Fruit fly (Drosophila melanogaster) whole organism, embryonic: ENCODE data around the gene ksr.
A peak's percentile ranks its signal among the peaks of the same experiment; 100 is the strongest.

Experiments used
- Abd-B ChIP-seq: fragments of 200-800 bp; sonication (Bioruptor generic); optimal IDR thresholded peaks from 2 replicates; lab custom pipeline; 2018; ENCODE audit warnings: missing biosample characterization, mild to moderate bottlenecking, missing genetic modification characterization, moderate library complexity
- CG1024 ChIP-seq: fragments of 200-800 bp; sonication (Bioruptor generic); IDR thresholded peaks from 2 replicates; pipeline ENCODE4 v1.3.6; 2022; ENCODE audit warnings: missing biosample characterization, missing genetic modification characterization
- CG10267 ChIP-seq: fragments of 200-800 bp; sonication (Bioruptor generic); optimal IDR thresholded peaks from 2 replicates; lab custom pipeline; 2018; ENCODE audit warnings: missing biosample characterization, mild to moderate bottlenecking, missing genetic modification characterization, moderate library complexity
- CG10366 ChIP-seq: fragments of 200-800 bp; sonication (Bioruptor generic); IDR thresholded peaks from 2 replicates; pipeline ENCODE4 v1.3.6; 2022; ENCODE audit warnings: missing biosample characterization, missing genetic modification characterization
- CG11504 ChIP-seq: fragments of 200-800 bp; sonication (Bioruptor generic); optimal IDR thresholded peaks from 3 replicates; lab custom pipeline; 2019; ENCODE audit warnings: missing biosample characterization, mild to moderate bottlenecking, missing genetic modification characterization, moderate library complexity
- CG12104 ChIP-seq: fragments of 200-800 bp; sonication (Bioruptor generic); optimal IDR thresholded peaks from 3 replicates; lab custom pipeline; 2016; ENCODE audit warnings: missing biosample characterization, missing genetic modification characterization
- CG1233 ChIP-seq: fragments of 200-800 bp; sonication (Bioruptor generic); optimal IDR thresholded peaks from 4 replicates; lab custom pipeline; 2018; ENCODE audit warnings: missing biosample characterization, mild to moderate bottlenecking, missing genetic modification characterization
- CG13123 ChIP-seq: fragments of 200-800 bp; sonication (Bioruptor generic); optimal IDR thresholded peaks from 2 replicates; lab custom pipeline; 2016; ENCODE audit warnings: missing biosample characterization, missing genetic modification characterization
- CG13287 ChIP-seq: fragments of 200-800 bp; sonication (Bioruptor generic); IDR thresholded peaks from 2 replicates; pipeline ENCODE4 v1.3.6; 2022; ENCODE audit warnings: missing biosample characterization, missing genetic modification characterization; ENCODE audit not compliant: partially characterized antibody
- CG13296 ChIP-seq: fragments of 200-800 bp; sonication (Bioruptor generic); optimal IDR thresholded peaks from 3 replicates; lab custom pipeline; 2018; ENCODE audit warnings: missing biosample characterization, mild to moderate bottlenecking, missing genetic modification characterization
- CG15269 ChIP-seq: fragments of 200-800 bp; sonication (Bioruptor generic); optimal IDR thresholded peaks from 2 replicates; lab custom pipeline; 2018; ENCODE audit warnings: missing biosample characterization, mild to moderate bottlenecking, missing genetic modification characterization, moderate library complexity
- CG1647 ChIP-seq: fragments of 200-800 bp; sonication (Bioruptor generic); optimal IDR thresholded peaks from 3 replicates; lab custom pipeline; 2016; ENCODE audit warnings: missing biosample characterization, missing genetic modification characterization
- CG17186 ChIP-seq: fragments of 200-800 bp; sonication (Bioruptor generic); optimal IDR thresholded peaks from 3 replicates; lab custom pipeline; 2017; ENCODE audit warnings: missing biosample characterization, missing genetic modification reagents, missing genetic modification characterization
- CG17612 ChIP-seq: fragments of 200-800 bp; sonication (Bioruptor generic); IDR thresholded peaks from 2 replicates; pipeline ENCODE4 v1.3.6; 2022; ENCODE audit warnings: missing biosample characterization, missing genetic modification characterization
- CG1792 ChIP-seq: fragments of 200-800 bp; sonication (Bioruptor generic); optimal IDR thresholded peaks from 2 replicates; lab custom pipeline; 2016; ENCODE audit warnings: missing biosample characterization, missing genetic modification characterization
- CG2116 ChIP-seq: fragments of 200-800 bp; sonication (Bioruptor generic); optimal IDR thresholded peaks from 3 replicates; lab custom pipeline; 2018; ENCODE audit warnings: missing biosample characterization, mild to moderate bottlenecking, missing genetic modification characterization
- CG32772 ChIP-seq: fragments of 200-800 bp; sonication (Bioruptor generic); IDR thresholded peaks from 2 replicates; pipeline ENCODE4 v1.3.6; 2022; ENCODE audit warnings: missing biosample characterization, missing genetic modification characterization
- CG34422 ChIP-seq: fragments of 200-800 bp; sonication (Bioruptor generic); IDR thresholded peaks from 3 replicates; pipeline ENCODE4 v1.3.6; 2022; ENCODE audit warnings: missing biosample characterization, missing genetic modification characterization
- CG4360 ChIP-seq: fragments of 200-800 bp; sonication (Bioruptor generic); IDR thresholded peaks from 2 replicates; pipeline ENCODE4 v1.3.6; 2022; ENCODE audit warnings: missing biosample characterization, missing genetic modification characterization
- CG4424 ChIP-seq: fragments of 200-800 bp; sonication (Bioruptor generic); optimal IDR thresholded peaks from 3 replicates; lab custom pipeline; 2016; ENCODE audit warnings: missing biosample characterization, missing genetic modification characterization
- CG6175 ChIP-seq: fragments of 200-800 bp; sonication (Bioruptor generic); IDR thresholded peaks from 3 replicates; pipeline ENCODE4 v1.3.6; 2022; ENCODE audit warnings: missing biosample characterization, missing genetic modification characterization
- CG7928 ChIP-seq: fragments of 200-800 bp; sonication (Bioruptor generic); optimal IDR thresholded peaks from 2 replicates; lab custom pipeline; 2017; ENCODE audit warnings: missing biosample characterization, mild to moderate bottlenecking, missing genetic modification characterization
- CG9727 ChIP-seq: fragments of 200-800 bp; sonication (Bioruptor generic); optimal IDR thresholded peaks from 3 replicates; lab custom pipeline; 2017; ENCODE audit warnings: missing biosample characterization, mild to moderate bottlenecking, missing genetic modification characterization
- CG9932 ChIP-seq: fragments of 200-800 bp; sonication (Bioruptor generic); IDR thresholded peaks from 2 replicates; pipeline ENCODE4 v1.3.6; 2022; ENCODE audit warnings: missing biosample characterization, missing genetic modification characterization
- CHES-1-like ChIP-seq: fragments of 200-800 bp; sonication (Bioruptor generic); optimal IDR thresholded peaks from 2 replicates; lab custom pipeline; 2016; ENCODE audit warnings: missing biosample characterization, missing genetic modification characterization
- CoRest ChIP-seq: fragments of 200-800 bp; sonication (Bioruptor generic); optimal IDR thresholded peaks from 3 replicates; lab custom pipeline; 2018; ENCODE audit warnings: missing biosample characterization, mild to moderate bottlenecking, missing genetic modification characterization, moderate library complexity
- E2f2 ChIP-seq: fragments of 200-800 bp; sonication (Bioruptor generic); IDR thresholded peaks from 2 replicates; pipeline ENCODE4 v1.3.6; 2022; ENCODE audit warnings: missing biosample characterization, missing genetic modification characterization
- H2.0 ChIP-seq: fragments of 200-800 bp; sonication (Bioruptor generic); IDR thresholded peaks from 2 replicates; pipeline ENCODE4 v1.3.6; 2022; ENCODE audit warnings: missing biosample characterization, missing genetic modification characterization
- Hr78 ChIP-seq, 2 experiments: fragments of 200-800 bp in 1 of 2; fragments of >200 bp in 1 of 2; sonication (Bioruptor generic) in 1 of 2; optimal IDR thresholded peaks; 2 replicates each; lab custom pipeline; 2017 to 2019; ENCODE audit warnings: missing biosample characterization in 2 of 2, missing genetic modification characterization in 2 of 2, mild to moderate bottlenecking in 1 of 2, moderate library complexity in 1 of 2
- Kr ChIP-seq: fragments of 200-800 bp; sonication (Bioruptor generic); optimal IDR thresholded peaks from 2 replicates; lab custom pipeline; 2017; ENCODE audit warnings: missing biosample characterization, mild to moderate bottlenecking, missing genetic modification characterization
- Max ChIP-seq: fragments of 200-800 bp; sonication (Bioruptor generic); optimal IDR thresholded peaks from 2 replicates; lab custom pipeline; 2016; ENCODE audit warnings: missing biosample characterization, mild to moderate bottlenecking, missing genetic modification characterization
- Opbp ChIP-seq: fragments of 200-800 bp; sonication (Bioruptor generic); IDR thresholded peaks from 3 replicates; pipeline ENCODE4 v1.3.6; 2022; ENCODE audit warnings: missing biosample characterization, missing genetic modification characterization; ENCODE audit not compliant: partially characterized antibody
- Sox100B ChIP-seq: fragments of 200-800 bp; sonication (Bioruptor generic); optimal IDR thresholded peaks from 3 replicates; lab custom pipeline; 2018; ENCODE audit warnings: missing biosample characterization, mild to moderate bottlenecking, missing genetic modification characterization
- Xbp1 ChIP-seq: fragments of 200-800 bp; sonication (Bioruptor generic); optimal IDR thresholded peaks from 3 replicates; lab custom pipeline; 2016; ENCODE audit warnings: missing biosample characterization, mild to moderate bottlenecking, missing genetic modification characterization
- amos ChIP-seq: fragments of 200-800 bp; sonication (Bioruptor generic); IDR thresholded peaks from 2 replicates; pipeline ENCODE4 v1.3.6; 2022; ENCODE audit warnings: missing biosample characterization, missing genetic modification characterization; ENCODE audit not compliant: partially characterized antibody
- chif ChIP-seq, 2 experiments: fragments of 200-800 bp; sonication (Bioruptor generic); optimal IDR thresholded peaks; 3 replicates each; lab custom pipeline; 2016; ENCODE audit warnings: missing biosample characterization in 2 of 2, missing genetic modification characterization in 2 of 2
- crol ChIP-seq: fragments of 200-800 bp; sonication (Bioruptor generic); IDR thresholded peaks from 2 replicates; pipeline ENCODE4 v1.3.6; 2022; ENCODE audit warnings: missing biosample characterization, missing genetic modification characterization
- dysf ChIP-seq: fragments of 200-800 bp; sonication (Bioruptor generic); IDR thresholded peaks from 3 replicates; pipeline ENCODE4 v1.3.6; 2022; ENCODE audit warnings: missing biosample characterization, missing genetic modification characterization
- emc ChIP-seq: fragments of 200-800 bp; sonication (Bioruptor generic); optimal IDR thresholded peaks from 2 replicates; lab custom pipeline; 2016; ENCODE audit warnings: missing biosample characterization, missing genetic modification characterization
- fd3F ChIP-seq: fragments of 200-800 bp; sonication (Bioruptor generic); optimal IDR thresholded peaks from 2 replicates; lab custom pipeline; 2018; ENCODE audit warnings: missing biosample characterization, mild to moderate bottlenecking, missing genetic modification characterization, moderate library complexity
- gcm2 ChIP-seq: fragments of 200-800 bp; sonication (Bioruptor generic); optimal IDR thresholded peaks from 2 replicates; lab custom pipeline; 2016; ENCODE audit warnings: missing biosample characterization, missing genetic modification characterization
- lilli ChIP-seq: fragments of 200-800 bp; sonication (Bioruptor generic); optimal IDR thresholded peaks from 3 replicates; lab custom pipeline; 2016; ENCODE audit warnings: missing biosample characterization, missing genetic modification characterization
- nmo ChIP-seq: fragments of 200-800 bp; sonication (Bioruptor generic); optimal IDR thresholded peaks from 2 replicates; lab custom pipeline; 2018; ENCODE audit warnings: missing biosample characterization, mild to moderate bottlenecking, missing genetic modification characterization, moderate library complexity
- peb ChIP-seq: fragments of 200-800 bp; sonication (Bioruptor generic); IDR thresholded peaks from 2 replicates; pipeline ENCODE4 v1.3.6; 2022; ENCODE audit warnings: missing biosample characterization, missing genetic modification characterization
- rib ChIP-seq: fragments of 200-800 bp; sonication (Bioruptor generic); IDR thresholded peaks from 2 replicates; pipeline ENCODE4 v1.3.6; 2022; ENCODE audit warnings: missing biosample characterization, missing genetic modification characterization
- sob ChIP-seq: fragments of 200-800 bp; sonication (Bioruptor generic); IDR thresholded peaks from 2 replicates; pipeline ENCODE4 v1.3.6; 2022; ENCODE audit warnings: missing biosample characterization, missing genetic modification characterization
- sr ChIP-seq: fragments of 200-800 bp; sonication (Bioruptor generic); IDR thresholded peaks from 3 replicates; pipeline ENCODE4 v1.3.6; 2022; ENCODE audit warnings: missing biosample characterization, missing genetic modification characterization
- twi ChIP-seq: fragments of 200-800 bp; optimal IDR thresholded peaks from 2 replicates; lab custom pipeline; 2019; ENCODE audit warnings: missing biosample characterization, mild to moderate bottlenecking, missing genetic modification characterization, moderate library complexity
- vvl ChIP-seq: fragments of 200-800 bp; sonication (Bioruptor generic); IDR thresholded peaks from 2 replicates; pipeline ENCODE4 v1.3.6; 2022; ENCODE audit warnings: missing biosample characterization, missing genetic modification characterization
- z ChIP-seq: fragments of 200-800 bp; sonication (Bioruptor generic); IDR thresholded peaks from 3 replicates; pipeline ENCODE4 v1.3.6; 2022; ENCODE audit warnings: missing biosample characterization, missing genetic modification characterization

ksr gene

dm6 chr3R:5483488-5484109 is at the start of gene ksr (continued):
- TF ChIP-seq CG4360 (GFP tag; lab: Robert Waterston, UW) = peak; percentile 27; the same call in 1 of the 2 replicates
- TF ChIP-seq CG1233 (GFP tag; lab: Kevin White, UChicago) = no peak
- no peak for TF ChIP-seq peb (GFP tag; lab: Robert Waterston, UW)
- no peak for TF ChIP-seq amos (GFP tag; lab: Robert Waterston, UW)
- TF ChIP-seq CG7928 (GFP tag; lab: Kevin White, UChicago) = no peak
- TF ChIP-seq CG32772 (GFP tag; lab: Robert Waterston, UW) = no peak
- TF ChIP-seq Max (GFP tag; lab: Kevin White, UChicago) = no peak
- TF ChIP-seq Opbp (GFP tag; lab: Robert Waterston, UW) = 0 out of 3 replicates have a peak, but pooled peaks have one; percentile 28
- no peak for TF ChIP-seq CG4424 (GFP tag; lab: Kevin White, UChicago)
- TF ChIP-seq H2.0 = no peak
- no peak for TF ChIP-seq chif (GFP tag; optimal IDR thresholded peaks at IDR 0.05; lab: Kevin White, UChicago)
- TF ChIP-seq Sox100B (GFP tag; lab: Kevin White, UChicago) = no peak
- TF ChIP-seq Abd-B (GFP tag; lab: Kevin White, UChicago) = no peak
- TF ChIP-seq CG13123 (GFP tag; lab: Kevin White, UChicago) = no peak
- no peak for TF ChIP-seq E2f2 (GFP tag; lab: Robert Waterston, UW)
- no peak for TF ChIP-seq CG1647
- TF ChIP-seq dysf (GFP tag; lab: Robert Waterston, UW) = no peak
- peak; percentile 16; the same call in 1 of the 2 replicates for TF ChIP-seq CG10366 (GFP tag; lab: Robert Waterston, UW)
- peak; percentile 19 for TF ChIP-seq CG2116
- TF ChIP-seq CG34422 = peak; percentile 38; the same call in 1 of the 3 replicates
- peak; percentile 33 for TF ChIP-seq CoRest (tag; lab: Kevin White, UChicago)
- TF ChIP-seq nmo (GFP tag; lab: Kevin White, UChicago) = peak; percentile 37
- TF ChIP-seq emc = no peak
- TF ChIP-seq Xbp1 (GFP tag; lab: Kevin White, UChicago) = peak; percentile 36
- no peak for TF ChIP-seq gcm2 (GFP tag; lab: Kevin White, UChicago)
- no peak for TF ChIP-seq z
- TF ChIP-seq sr (GFP tag; lab: Robert Waterston, UW) = 0 out of 3 replicates have a peak, but pooled peaks have one; percentile 5
- no peak for TF ChIP-seq CG17186 (GFP tag; lab: Kevin White, UChicago)
- TF ChIP-seq Hr78 (GFP tag; optimal IDR thresholded peaks at IDR 0.05; lab: Kevin White, UChicago) = no peak
- TF ChIP-seq CG12104 (GFP tag; lab: Kevin White, UChicago) = no peak
- TF ChIP-seq CG9727 (GFP tag; lab: Kevin White, UChicago) = no peak
- TF ChIP-seq Kr (GFP tag; lab: Kevin White, UChicago) = no peak
- no peak for TF ChIP-seq CG11504 (tag; lab: Kevin White, UChicago)
- TF ChIP-seq twi = no peak
- no peak for TF ChIP-seq fd3F (GFP tag; lab: Kevin White, UChicago)
- no peak for TF ChIP-seq sob (GFP tag; lab: Robert Waterston, UW)
- TF ChIP-seq CHES-1-like (GFP tag; lab: Kevin White, UChicago) = no peak
- no peak for TF ChIP-seq CG13296 (GFP tag; lab: Kevin White, UChicago)
- peak; percentile 74 for TF ChIP-seq CG10267 (tag; lab: Kevin White, UChicago)
- no peak for TF ChIP-seq crol (GFP tag; lab: Robert Waterston, UW)
- peak; percentile 19; the same call in 1 of the 2 replicates for TF ChIP-seq CG9932 (GFP tag; lab: Robert Waterston, UW)
- TF ChIP-seq vvl = peak; percentile 34; the same call in 1 of the 2 replicates
- no peak for TF ChIP-seq CG1792 (GFP tag; lab: Kevin White, UChicago)
- TF ChIP-seq CG15269 (tag; lab: Kevin White, UChicago) = no peak
- TF ChIP-seq lilli (GFP tag; lab: Kevin White, UChicago) = no peak
- TF ChIP-seq CG1024 (GFP tag; lab: Robert Waterston, UW) = no peak
- TF ChIP-seq rib = no peak
- TF ChIP-seq CG17612 (GFP tag; lab: Robert Waterston, UW) = no peak
- peak; percentile 21; the same call in 1 of the 2 replicates for TF ChIP-seq CG13287 (GFP tag; lab: Robert Waterston, UW)
- TF ChIP-seq CG6175 (GFP tag; lab: Robert Waterston, UW) = no peak
